Worm (Caenorhabditis elegans) whole organism, L3 larva: ENCODE measurements around the gene tofu-1.

Experiments
- R02D3.7 ChIP-seq: fragments of 150-350 bp; optimal IDR thresholded peaks from 2 replicates; lab custom pipeline; 2014; ENCODE audit warnings: missing biosample characterization, missing genetic modification characterization
- ZK546.5 ChIP-seq: sonication (generic microtip); optimal IDR thresholded peaks from 2 replicates; lab custom pipeline; 2017; ENCODE audit warnings: missing biosample characterization, missing genetic modification characterization
- aly-2 ChIP-seq: fragments of 150-350 bp; optimal IDR thresholded peaks from 2 replicates; lab custom pipeline; 2014; ENCODE audit warnings: missing biosample characterization, missing genetic modification characterization
- ama-1 ChIP-seq: fragments of 150-350 bp; optimal IDR thresholded peaks from 2 replicates; lab custom pipeline; 2018
- ceh-16 ChIP-seq: sonication (generic microtip); optimal IDR thresholded peaks from 2 replicates; lab custom pipeline; 2017; ENCODE audit warnings: missing biosample characterization, missing genetic modification characterization
- ceh-82 ChIP-seq: fragments of 150-350 bp; optimal IDR thresholded peaks from 2 replicates; lab custom pipeline; 2014; ENCODE audit warnings: missing biosample characterization, missing genetic modification characterization
- ceh-9 ChIP-seq: sonication (generic microtip); optimal IDR thresholded peaks from 2 replicates; lab custom pipeline; 2018; ENCODE audit warnings: missing biosample characterization, missing genetic modification characterization
- daf-12 ChIP-seq: fragments of 150-350 bp; optimal IDR thresholded peaks from 2 replicates; lab custom pipeline; 2014; ENCODE audit warnings: missing biosample characterization, missing genetic modification reagents, missing genetic modification characterization
- egl-27 ChIP-seq: sonication (generic microtip); optimal IDR thresholded peaks from 4 replicates; lab custom pipeline; 2017; ENCODE audit warnings: missing biosample characterization, missing genetic modification reagents, missing genetic modification characterization
- egl-5 ChIP-seq: fragments of 150-350 bp; optimal IDR thresholded peaks from 2 replicates; lab custom pipeline; 2017; ENCODE audit warnings: missing biosample characterization, missing genetic modification reagents, missing genetic modification characterization, inconsistent platforms
- elt-2 ChIP-seq: sonication (generic microtip); optimal IDR thresholded peaks from 2 replicates; lab custom pipeline; 2016; ENCODE audit warnings: missing genetic modification reagents, mild to moderate bottlenecking, missing genetic modification characterization, missing compliant biosample characterization
- elt-3 ChIP-seq, 3 experiments: fragments of 150-350 bp in 1 of 3; sonication (generic microtip) in 2 of 3; optimal IDR thresholded peaks; 2 replicates in 2 of 3; 4 replicates in 1 of 3; lab custom pipeline; 2014 to 2017; ENCODE audit warnings: missing biosample characterization in 3 of 3, missing genetic modification characterization in 3 of 3
- eor-1 ChIP-seq, 2 experiments: fragments of 150-350 bp; optimal IDR thresholded peaks; 2 replicates each; lab custom pipeline; 2014 to 2018; ENCODE audit warnings: missing biosample characterization in 2 of 2, missing genetic modification characterization in 2 of 2
- fkh-10 ChIP-seq: sonication (generic microtip); optimal IDR thresholded peaks from 2 replicates; lab custom pipeline; 2017; ENCODE audit warnings: missing biosample characterization, missing genetic modification reagents, missing genetic modification characterization
- fkh-2 ChIP-seq: fragments of 150-350 bp; optimal IDR thresholded peaks from 2 replicates; lab custom pipeline; 2014; ENCODE audit warnings: missing biosample characterization, missing genetic modification reagents, missing genetic modification characterization
- fos-1 ChIP-seq: fragments of 150-350 bp; optimal IDR thresholded peaks from 2 replicates; lab custom pipeline; 2014; ENCODE audit warnings: missing biosample characterization, missing genetic modification characterization
- hmg-11 ChIP-seq: sonication (generic microtip); optimal IDR thresholded peaks from 2 replicates; lab custom pipeline; 2016; ENCODE audit warnings: missing genetic modification characterization, missing compliant biosample characterization
- jun-1 ChIP-seq: fragments of 150-350 bp; optimal IDR thresholded peaks from 2 replicates; lab custom pipeline; 2014; ENCODE audit warnings: missing biosample characterization, missing genetic modification reagents, missing genetic modification characterization
- lin-15B ChIP-seq: fragments of 150-350 bp; optimal IDR thresholded peaks from 2 replicates; lab custom pipeline; 2014; ENCODE audit warnings: missing biosample characterization, missing genetic modification characterization
- lin-39 ChIP-seq: fragments of 150-350 bp; optimal IDR thresholded peaks from 2 replicates; lab custom pipeline; 2018; ENCODE audit warnings: missing biosample characterization, missing genetic modification reagents, missing genetic modification characterization
- mdl-1 ChIP-seq: fragments of 150-350 bp; optimal IDR thresholded peaks from 2 replicates; lab custom pipeline; 2014; ENCODE audit warnings: missing biosample characterization, missing genetic modification characterization
- mml-1 ChIP-seq: fragments of 150-350 bp; sonication (generic microtip); optimal IDR thresholded peaks from 3 replicates; lab custom pipeline; 2014; ENCODE audit warnings: missing biosample characterization, missing genetic modification characterization
- nfya-1 ChIP-seq: sonication (generic microtip); optimal IDR thresholded peaks from 2 replicates; lab custom pipeline; 2017; ENCODE audit warnings: missing genetic modification characterization, mild to moderate bottlenecking, missing compliant biosample characterization, antibody characterized with exemption, moderate library complexity; ENCODE audit not compliant: insufficient read depth
- nhr-12 ChIP-seq: fragments of 150-350 bp; optimal IDR thresholded peaks from 2 replicates; lab custom pipeline; 2014; ENCODE audit warnings: missing biosample characterization, missing genetic modification characterization
- nhr-28 ChIP-seq: fragments of 150-350 bp; optimal IDR thresholded peaks from 2 replicates; lab custom pipeline; 2014; ENCODE audit warnings: missing biosample characterization, missing genetic modification characterization
- nhr-43 ChIP-seq: sonication (generic microtip); optimal IDR thresholded peaks from 2 replicates; lab custom pipeline; 2016; ENCODE audit warnings: mild to moderate bottlenecking, missing genetic modification characterization, missing compliant biosample characterization; ENCODE audit not compliant: poor library complexity, severe bottlenecking
- nhr-67 ChIP-seq: fragments of 150-350 bp; optimal IDR thresholded peaks from 2 replicates; lab custom pipeline; 2014; ENCODE audit warnings: missing biosample characterization, missing genetic modification characterization
- nhr-76 ChIP-seq: fragments of 150-350 bp; sonication (generic microtip); optimal IDR thresholded peaks from 5 replicates; lab custom pipeline; 2014; ENCODE audit warnings: missing biosample characterization, missing genetic modification characterization
- nhr-77 ChIP-seq: fragments of 150-350 bp; optimal IDR thresholded peaks from 2 replicates; lab custom pipeline; 2014; ENCODE audit warnings: missing biosample characterization, missing genetic modification characterization
- pqm-1 ChIP-seq: fragments of 150-350 bp; optimal IDR thresholded peaks from 2 replicates; lab custom pipeline; 2017; ENCODE audit warnings: missing biosample characterization, missing genetic modification characterization, inconsistent platforms
- sea-2 ChIP-seq: fragments of 150-350 bp; sonication (generic microtip); optimal IDR thresholded peaks from 4 replicates; lab custom pipeline; 2014; ENCODE audit warnings: missing biosample characterization, missing genetic modification reagents, missing genetic modification characterization
- skn-1 ChIP-seq: fragments of 150-350 bp; optimal IDR thresholded peaks from 2 replicates; lab custom pipeline; 2014; ENCODE audit warnings: missing biosample characterization, missing genetic modification characterization
- snpc-4 ChIP-seq: fragments of 150-350 bp; optimal IDR thresholded peaks from 2 replicates; lab custom pipeline; 2014; ENCODE audit warnings: missing biosample characterization, missing genetic modification characterization
- tbx-2 ChIP-seq: sonication (generic microtip); optimal IDR thresholded peaks from 2 replicates; lab custom pipeline; 2016; ENCODE audit warnings: mild to moderate bottlenecking, missing genetic modification characterization, missing compliant biosample characterization
- unc-39 ChIP-seq: sonication (generic microtip); optimal IDR thresholded peaks from 4 replicates; lab custom pipeline; 2017; ENCODE audit warnings: missing biosample characterization, missing genetic modification characterization
- zag-1 ChIP-seq: fragments of 150-350 bp; optimal IDR thresholded peaks from 2 replicates; lab custom pipeline; 2014; ENCODE audit warnings: missing biosample characterization, missing genetic modification characterization
- ztf-11 ChIP-seq: fragments of 150-350 bp; optimal IDR thresholded peaks from 2 replicates; lab custom pipeline; 2014; ENCODE audit warnings: missing biosample characterization, missing genetic modification characterization
- ztf-4 ChIP-seq: fragments of 150-350 bp; optimal IDR thresholded peaks from 2 replicates; lab custom pipeline; 2014; ENCODE audit warnings: missing biosample characterization, missing genetic modification characterization

The tofu-1 gene

ce11 chrV:9974264-9974663, 6.7 kb upstream of the tofu-1 start:
- TF ChIP-seq daf-12 (tag; lab: Kevin White, UChicago) (no peak), ceh-82 (no peak), nhr-12 (tag; lab: Kevin White, UChicago) (no peak), lin-15B (tag; lab: Kevin White, UChicago) (no peak), fkh-10 (GFP tag; lab: Kevin White, UChicago) (peak; percentile 72), ZK546.5 (tag; lab: Kevin White, UChicago) (no peak), ceh-9 (tag; lab: Kevin White, UChicago) (no peak), lin-39 (tag; lab: Kevin White, UChicago) (peak; percentile 1), mdl-1 (tag; lab: Kevin White, UChicago) (no peak), nhr-77 (tag; lab: Kevin White, UChicago) (no peak), nfya-1 (peak; percentile 46)

ce11 chrV:9976138-9976537, 4.8 kb upstream of the tofu-1 start, which contains the start of gene unc-41:
Gene unc-41, minus strand, starts transcription at chrV:9976238.
- TF ChIP-seq ceh-16 (tag; lab: Kevin White, UChicago) (no peak), ztf-4 (tag; lab: Kevin White, UChicago) (no peak), unc-39 (tag; lab: Kevin White, UChicago) (no peak), mml-1 (no peak), nhr-43 (tag; lab: Kevin White, UChicago) (no peak), ZK546.5 (tag; lab: Kevin White, UChicago) (no peak), pqm-1 (tag; lab: Kevin White, UChicago) (no peak), snpc-4 (tag; lab: Kevin White, UChicago) (no peak), ama-1 (lab: Kevin White, UChicago) (no peak), aly-2 (no peak), ceh-9 (tag; lab: Kevin White, UChicago) (no peak), elt-3 (tag; optimal IDR thresholded peaks at IDR 0.05; lab: Kevin White, UChicago) (no peak)

ce11 chrV:9977211-9977610, 3.7 kb upstream of the tofu-1 start:
- peak; percentile 62 for TF ChIP-seq fkh-10 (GFP tag; lab: Kevin White, UChicago)
- TF ChIP-seq unc-39 (tag; lab: Kevin White, UChicago): no peak

- no peak for TF ChIP-seq mml-1
- TF ChIP-seq lin-39 (tag; lab: Kevin White, UChicago): peak; percentile 59
- TF ChIP-seq nhr-76 (tag; lab: Kevin White, UChicago): no peak
- TF ChIP-seq nfya-1: peak; percentile 60
- TF ChIP-seq lin-15B (tag; lab: Kevin White, UChicago): no peak
- peak; percentile 5 for TF ChIP-seq snpc-4 (tag; lab: Kevin White, UChicago)
- no peak for TF ChIP-seq tbx-2
- TF ChIP-seq eor-1 (tag; optimal IDR thresholded peaks at IDR 0.05; lab: Kevin White, UChicago): no peak
- TF ChIP-seq hmg-11 (tag; lab: Kevin White, UChicago): peak; percentile 48
- TF ChIP-seq ztf-11 (tag; lab: Kevin White, UChicago): no peak
- no peak for TF ChIP-seq fos-1 (tag; lab: Kevin White, UChicago)
- no peak for TF ChIP-seq egl-27
- TF ChIP-seq nhr-67: no peak
- TF ChIP-seq ceh-16 (tag; lab: Kevin White, UChicago): no peak
- TF ChIP-seq jun-1 (tag; lab: Kevin White, UChicago): no peak
These were observed 2.5 kb upstream of the tofu-1 start for ce11 chrV:9978425-9978824.

- TF ChIP-seq nhr-77 (tag; lab: Kevin White, UChicago) (no peak), R02D3.7 (no peak), ztf-11 (tag; lab: Kevin White, UChicago) (no peak), zag-1 (tag; lab: Kevin White, UChicago) (no peak), mml-1 (no peak), tbx-2 (no peak), ama-1 (lab: Kevin White, UChicago) (no peak), skn-1 (tag; lab: Kevin White, UChicago) (no peak), nhr-43 (tag; lab: Kevin White, UChicago) (no peak), lin-39 (tag; lab: Kevin White, UChicago) (no peak), nhr-28 (no peak), fkh-2 (no peak), elt-2 (tag; lab: Kevin White, UChicago) (no peak), aly-2 (no peak), pqm-1 (tag; lab: Kevin White, UChicago) (no peak), egl-5 (no peak), daf-12 (tag; lab: Kevin White, UChicago) (no peak), sea-2 (GFP tag; lab: Kevin White, UChicago) (no peak), hmg-11 (tag; lab: Kevin White, UChicago) (no peak), nhr-76 (tag; lab: Kevin White, UChicago) (no peak)
These were observed 1.6 kb downstream of the tofu-1 start, which contains the start of gene C27H6.9 for ce11 chrV:9982568-9982967. Gene C27H6.9, plus strand, starts transcription at chrV:9982868.
